Worm (Caenorhabditis elegans): ENCODE measurements around the gene wrt-7.

The wrt-7 gene

DNA sequence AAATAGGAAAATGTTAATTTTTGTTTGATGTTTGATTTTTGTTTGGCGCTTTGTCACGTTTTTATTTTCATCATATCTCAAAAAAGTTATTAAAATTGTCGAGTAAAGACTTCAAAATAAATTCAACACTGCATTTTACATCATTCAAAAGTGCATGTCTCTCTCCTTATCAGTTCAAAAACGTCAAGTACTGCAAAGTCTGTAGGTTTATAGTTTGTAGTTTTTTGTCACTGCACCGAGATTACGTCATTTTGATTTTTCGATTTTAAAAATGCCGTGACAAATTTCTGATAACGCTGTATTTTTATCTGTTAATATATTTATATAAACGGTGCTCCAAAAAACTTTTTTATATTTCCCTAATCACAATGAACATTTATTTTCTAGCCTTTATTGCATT is 17.3 kb upstream of the wrt-7 start, which contains the start of gene C29F3.7:
C29F3.7 (plus strand) TSS at position 254 of the 400 bp plus-strand sequence.
- TF ChIP-seq bed-3 (GFP tag; optimal IDR thresholded peaks at IDR 0.05) (no peak), ces-1 (GFP tag; optimal IDR thresholded peaks at IDR 0.05) (no peak), mls-2 (tag; optimal IDR thresholded peaks at IDR 0.05) (no peak)

DNA sequence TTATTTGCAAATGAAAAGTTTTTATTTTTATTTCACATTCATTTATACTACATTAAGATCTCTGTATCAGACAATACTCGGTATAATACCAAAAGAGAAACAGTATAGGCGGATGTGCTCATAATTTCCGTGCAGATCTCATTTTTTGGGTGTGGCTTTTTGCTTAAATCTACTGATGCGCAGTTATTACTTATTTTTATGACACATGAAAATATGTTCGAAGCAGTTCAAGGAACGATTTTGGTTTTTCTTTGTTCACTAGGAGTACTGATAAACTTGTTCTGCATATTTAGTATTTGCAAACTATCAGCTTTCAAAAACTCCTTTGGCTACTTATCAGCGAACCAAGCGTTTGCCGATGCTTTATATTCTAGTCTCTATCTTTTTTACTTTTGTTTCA is 15.1 kb upstream of the wrt-7 start, which contains the start of gene srx-58:
srx-58 (plus strand) TSS at position 301 of the 400 bp plus-strand sequence.
- TF ChIP-seq drap-1 (GFP tag; optimal IDR thresholded peaks at IDR 0.05) (no peak), cnd-1 (tag; optimal IDR thresholded peaks at IDR 0.05) (no peak), blmp-1 (tag; optimal IDR thresholded peaks at IDR 0.05) (no peak), nhr-2 (tag; optimal IDR thresholded peaks at IDR 0.05) (no peak), ham-2 (GFP tag; optimal IDR thresholded peaks at IDR 0.05) (no peak)

ce11 chrV:15350615-15351014 is 13.3 kb upstream of the wrt-7 start, which contains the start of gene clec-231:
Gene clec-231 (minus strand): TSS chrV:15350715.
- no peak for TF ChIP-seq unc-39 (tag; optimal IDR thresholded peaks at IDR 0.05)
- TF ChIP-seq bed-3 (GFP tag; optimal IDR thresholded peaks at IDR 0.05) = no peak
- no peak for TF ChIP-seq nhr-28 (tag; optimal IDR thresholded peaks at IDR 0.05)
- no peak for TF ChIP-seq nhr-2 (tag; optimal IDR thresholded peaks at IDR 0.05)
- no peak for TF ChIP-seq drap-1 (GFP tag; optimal IDR thresholded peaks at IDR 0.05)

DNA sequence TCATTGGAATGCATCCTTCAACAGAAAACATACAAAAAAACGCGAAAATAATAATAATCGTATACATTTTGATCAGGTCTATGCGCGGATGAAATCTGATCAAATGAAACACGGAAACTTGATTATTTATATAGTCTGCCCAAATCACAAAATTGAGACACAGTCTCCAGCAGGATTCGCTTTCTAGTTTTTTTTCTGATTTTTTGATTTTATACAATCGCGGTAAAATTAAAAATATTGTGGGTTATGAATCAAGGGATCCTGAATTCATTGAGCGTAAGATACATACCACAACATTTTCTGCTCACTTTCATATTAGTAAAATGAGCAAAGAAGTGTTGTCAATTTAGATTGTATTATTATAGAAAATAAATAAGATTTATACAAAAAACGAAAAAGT is 11.7 kb upstream of the wrt-7 start, which contains the start of gene clec-230:
clec-230 (minus strand) TSS at position 101 of the 400 bp plus-strand sequence.
- TF ChIP-seq lin-13 (tag; optimal IDR thresholded peaks at IDR 0.05) = no peak

ce11 chrV:15347292-15347691 is 10.0 kb upstream of the wrt-7 start, which contains the start of gene C29F3.3:
Gene C29F3.3 (minus strand): TSS chrV:15347392.
- TF ChIP-seq lin-32 (GFP tag; optimal IDR thresholded peaks at IDR 0.05) (no peak), flh-1 (GFP tag; optimal IDR thresholded peaks at IDR 0.05) (no peak), nhr-237 (tag; optimal IDR thresholded peaks at IDR 0.05) (no peak), mls-2 (tag; optimal IDR thresholded peaks at IDR 0.05) (no peak), mep-1 (tag; optimal IDR thresholded peaks at IDR 0.05) (no peak)

- TF ChIP-seq drap-1 (GFP tag; optimal IDR thresholded peaks at IDR 0.05) (no peak), mep-1 (tag; optimal IDR thresholded peaks at IDR 0.05) (no peak), ham-2 (GFP tag; optimal IDR thresholded peaks at IDR 0.05) (no peak), lsy-2 (tag; optimal IDR thresholded peaks at IDR 0.05) (no peak), ceh-43 (GFP tag; optimal IDR thresholded peaks at IDR 0.05) (no peak), ceh-83 (GFP tag; optimal IDR thresholded peaks at IDR 0.05) (no peak), elt-1 (tag; optimal IDR thresholded peaks at IDR 0.05; ENCODE audit: borderline replicate concordance, insufficient read depth) (no peak), cnd-1 (tag; optimal IDR thresholded peaks at IDR 0.05) (no peak), sptf-1 (tag; optimal IDR thresholded peaks at IDR 0.05) (no peak), ces-1 (GFP tag; optimal IDR thresholded peaks at IDR 0.05) (no peak)
Measured at ce11 chrV:15344481-15344880, 7.2 kb upstream of the wrt-7 start, which contains the start of gene wrt-8. Gene wrt-8 (minus strand): TSS chrV:15344581.

- no peak for TF ChIP-seq ceh-39 (tag; optimal IDR thresholded peaks at IDR 0.05)
- TF ChIP-seq snpc-4 (tag; optimal IDR thresholded peaks at IDR 0.05) = no peak
- TF ChIP-seq sptf-1 (tag; optimal IDR thresholded peaks at IDR 0.05) = no peak
- no peak for TF ChIP-seq nhr-237 (tag; optimal IDR thresholded peaks at IDR 0.05)
- TF ChIP-seq lin-32 (GFP tag; optimal IDR thresholded peaks at IDR 0.05) = no peak
- no peak for TF ChIP-seq lsy-2 (tag; optimal IDR thresholded peaks at IDR 0.05)
- TF ChIP-seq cnd-1 (tag; optimal IDR thresholded peaks at IDR 0.05) = no peak
- no peak for TF ChIP-seq nhr-2 (tag; optimal IDR thresholded peaks at IDR 0.05)
- TF ChIP-seq unc-62 (GFP tag; optimal IDR thresholded peaks at IDR 0.05) = no peak
- TF ChIP-seq elt-1 (tag; optimal IDR thresholded peaks at IDR 0.05; ENCODE audit: borderline replicate concordance, insufficient read depth) = no peak
- TF ChIP-seq nhr-76 (tag; optimal IDR thresholded peaks at IDR 0.05) = no peak
- TF ChIP-seq pha-4 (tag; optimal IDR thresholded peaks at IDR 0.05) = no peak
- TF ChIP-seq hlh-1 (tag; optimal IDR thresholded peaks at IDR 0.05) = no peak
- no peak for TF ChIP-seq drap-1 (GFP tag; optimal IDR thresholded peaks at IDR 0.05)
- TF ChIP-seq tbx-8 (GFP tag; optimal IDR thresholded peaks at IDR 0.05) = no peak
- TF ChIP-seq unc-120 (tag; optimal IDR thresholded peaks at IDR 0.05; ENCODE audit: poor library complexity, severe bottlenecking) = no peak
- TF ChIP-seq ham-2 (GFP tag; optimal IDR thresholded peaks at IDR 0.05) = no peak
Measured at ce11 chrV:15341404-15341803, 4.1 kb upstream of the wrt-7 start, which contains the start of gene clec-229. Gene clec-229 (minus strand): TSS chrV:15341504.

Measured in whole organism, mixed stage, embryonic.